Fruit fly (Drosophila melanogaster) whole organism, embryonic: ENCODE measurements around the gene ddbt.
A peak's percentile ranks its signal among the peaks of the same experiment; 100 is the strongest.

Experiments used
- Aef1 ChIP-seq: fragments of 200-800 bp; sonication (Bioruptor generic); IDR thresholded peaks from 3 replicates; pipeline ENCODE4 v1.3.6; 2022; ENCODE audit warnings: missing biosample characterization, missing genetic modification characterization
- BEAF-32 ChIP-seq: fragments of 200-800 bp; sonication (Bioruptor generic); optimal IDR thresholded peaks from 3 replicates; lab custom pipeline; 2017; ENCODE audit warnings: missing biosample characterization, missing genetic modification characterization, mild to moderate bottlenecking, moderate library complexity, missing genetic modification reagents
- Bteb2 ChIP-seq: fragments of 200-800 bp; sonication (Bioruptor generic); optimal IDR thresholded peaks from 2 replicates; lab custom pipeline; 2016; ENCODE audit warnings: missing biosample characterization, missing genetic modification characterization
- CG10147 ChIP-seq: fragments of 200-800 bp; sonication (Bioruptor generic); optimal IDR thresholded peaks from 2 replicates; lab custom pipeline; 2019; ENCODE audit warnings: missing biosample characterization, mild to moderate bottlenecking, missing genetic modification characterization, moderate library complexity
- CG10462 ChIP-seq: fragments of 200-800 bp; sonication (Bioruptor generic); optimal IDR thresholded peaks from 2 replicates; lab custom pipeline; 2016; ENCODE audit warnings: missing biosample characterization, missing genetic modification characterization
- CG12299 ChIP-seq: fragments of 200-800 bp; sonication (Bioruptor generic); optimal IDR thresholded peaks from 2 replicates; lab custom pipeline; 2018; ENCODE audit warnings: missing biosample characterization, mild to moderate bottlenecking, missing genetic modification characterization
- CG14441 ChIP-seq: fragments of 200-800 bp; sonication (Bioruptor generic); IDR thresholded peaks from 2 replicates; pipeline ENCODE4 v1.3.6; 2022; ENCODE audit warnings: missing biosample characterization, missing genetic modification characterization
- CG2199 ChIP-seq: fragments of 200-800 bp; sonication (Bioruptor generic); IDR thresholded peaks from 3 replicates; pipeline ENCODE4 v1.3.6; 2022; ENCODE audit warnings: missing biosample characterization, missing genetic modification characterization
- CG2875 ChIP-seq: fragments of 200-800 bp; sonication (Bioruptor generic); optimal IDR thresholded peaks from 2 replicates; lab custom pipeline; 2017; ENCODE audit warnings: missing biosample characterization, mild to moderate bottlenecking, missing genetic modification characterization, missing genetic modification reagents
- CG6254 ChIP-seq: fragments of 200-800 bp; sonication (Bioruptor generic); optimal IDR thresholded peaks from 3 replicates; lab custom pipeline; 2017; ENCODE audit warnings: mild to moderate bottlenecking, missing biosample characterization, missing genetic modification reagents, missing genetic modification characterization
- CG7963 ChIP-seq: fragments of 200-800 bp; sonication (Bioruptor generic); IDR thresholded peaks from 3 replicates; pipeline ENCODE4 v1.3.6; 2022; ENCODE audit warnings: missing biosample characterization, missing genetic modification characterization; ENCODE audit not compliant: partially characterized antibody
- CoRest ChIP-seq: fragments of 200-800 bp; sonication (Bioruptor generic); optimal IDR thresholded peaks from 3 replicates; lab custom pipeline; 2018; ENCODE audit warnings: missing biosample characterization, mild to moderate bottlenecking, missing genetic modification characterization, moderate library complexity
- D ChIP-seq, 2 experiments: fragments of 200-800 bp in 1 of 2; fragments of >200 bp in 1 of 2; sonication (Bioruptor generic) in 1 of 2; optimal IDR thresholded peaks; 2 replicates in 1 of 2; 3 replicates in 1 of 2; lab custom pipeline; 2017; ENCODE audit warnings: mild to moderate bottlenecking in 1 of 2, missing biosample characterization in 1 of 2, missing genetic modification characterization in 1 of 2, missing genetic modification reagents in 1 of 2
- Dek ChIP-seq: fragments of 200-800 bp; sonication (Bioruptor generic); optimal IDR thresholded peaks from 3 replicates; lab custom pipeline; 2019; ENCODE audit warnings: missing biosample characterization, mild to moderate bottlenecking, missing genetic modification characterization, moderate library complexity
- HLH54F ChIP-seq: fragments of 200-800 bp; sonication (Bioruptor generic); optimal IDR thresholded peaks from 3 replicates; lab custom pipeline; 2016; ENCODE audit warnings: missing biosample characterization, missing genetic modification characterization
- HLHmδ ChIP-seq: fragments of 200-800 bp; sonication (Bioruptor generic); optimal IDR thresholded peaks from 2 replicates; lab custom pipeline; 2018; ENCODE audit warnings: missing biosample characterization, mild to moderate bottlenecking, missing genetic modification characterization, moderate library complexity
- Hmr ChIP-seq: fragments of 200-800 bp; sonication (Bioruptor generic); optimal IDR thresholded peaks from 3 replicates; lab custom pipeline; 2017; ENCODE audit warnings: mild to moderate bottlenecking, missing biosample characterization, missing genetic modification reagents, missing genetic modification characterization
- Myb ChIP-seq: fragments of 200-800 bp; sonication (Bioruptor generic); optimal IDR thresholded peaks from 2 replicates; lab custom pipeline; 2016; ENCODE audit warnings: missing biosample characterization, missing genetic modification characterization
- Rfx ChIP-seq: fragments of 200-800 bp; sonication (Bioruptor generic); IDR thresholded peaks from 2 replicates; pipeline ENCODE4 v1.3.6; 2022; ENCODE audit warnings: missing biosample characterization, missing genetic modification characterization
- Stat92E ChIP-seq, 3 experiments: fragments of >200 bp in 2 of 3; fragments of 200-800 bp in 1 of 3; sonication (Bioruptor generic) in 1 of 3; optimal IDR thresholded peaks; 2 replicates each; lab custom pipeline; 2017 to 2019; ENCODE audit warnings: missing biosample characterization in 3 of 3, missing genetic modification characterization in 3 of 3, mild to moderate bottlenecking in 1 of 3, moderate library complexity in 1 of 3
- ac ChIP-seq: fragments of 200-800 bp; sonication (Bioruptor generic); optimal IDR thresholded peaks from 3 replicates; lab custom pipeline; 2017; ENCODE audit warnings: missing biosample characterization, mild to moderate bottlenecking, missing genetic modification characterization
- amos ChIP-seq: fragments of 200-800 bp; sonication (Bioruptor generic); IDR thresholded peaks from 2 replicates; pipeline ENCODE4 v1.3.6; 2022; ENCODE audit warnings: missing biosample characterization, missing genetic modification characterization; ENCODE audit not compliant: partially characterized antibody
- ase ChIP-seq: fragments of 200-800 bp; sonication (Bioruptor generic); IDR thresholded peaks from 3 replicates; pipeline ENCODE4 v1.3.6; 2022; ENCODE audit warnings: missing biosample characterization, missing genetic modification characterization
- bbx ChIP-seq: fragments of 200-800 bp; sonication (Bioruptor generic); IDR thresholded peaks from 2 replicates; pipeline ENCODE4 v1.3.6; 2022; ENCODE audit warnings: missing biosample characterization, missing genetic modification characterization; ENCODE audit not compliant: partially characterized antibody
- dm ChIP-seq: fragments of 200-800 bp; sonication (Bioruptor generic); optimal IDR thresholded peaks from 3 replicates; lab custom pipeline; 2016; ENCODE audit warnings: missing biosample characterization, missing genetic modification characterization
- ewg ChIP-seq: fragments of 200-800 bp; sonication (Bioruptor generic); optimal IDR thresholded peaks from 3 replicates; lab custom pipeline; 2017; ENCODE audit warnings: mild to moderate bottlenecking, missing biosample characterization, missing genetic modification reagents, missing genetic modification characterization
- fru ChIP-seq: fragments of >200 bp; optimal IDR thresholded peaks from 2 replicates; lab custom pipeline; 2017
- gcm ChIP-seq: fragments of 200-800 bp; sonication (Bioruptor generic); optimal IDR thresholded peaks from 2 replicates; lab custom pipeline; 2019; ENCODE audit warnings: missing biosample characterization, mild to moderate bottlenecking, missing genetic modification characterization, moderate library complexity
- ham ChIP-seq: fragments of 200-800 bp; sonication (Bioruptor generic); IDR thresholded peaks from 2 replicates; pipeline ENCODE4 v1.3.6; 2022; ENCODE audit warnings: missing biosample characterization, missing genetic modification characterization
- hkb ChIP-seq, 2 experiments: fragments of 200-800 bp in 1 of 2; fragments of >200 bp in 1 of 2; sonication (Bioruptor generic) in 1 of 2; IDR thresholded peaks in 1 of 2; optimal IDR thresholded peaks in 1 of 2; 2 replicates each; pipeline versions ENCODE4 v1.3.6 to Lab custom; 2017 to 2022; ENCODE audit warnings: missing biosample characterization in 1 of 2, missing genetic modification characterization in 1 of 2
- kni ChIP-seq: fragments of 200-800 bp; sonication (Bioruptor generic); optimal IDR thresholded peaks from 3 replicates; lab custom pipeline; 2017; ENCODE audit warnings: mild to moderate bottlenecking, missing biosample characterization, missing genetic modification reagents, missing genetic modification characterization
- nerfin-1 ChIP-seq: fragments of 200-800 bp; sonication (Bioruptor generic); optimal IDR thresholded peaks from 3 replicates; lab custom pipeline; 2019; ENCODE audit warnings: missing biosample characterization, mild to moderate bottlenecking, missing genetic modification characterization, moderate library complexity
- pros ChIP-seq: fragments of 200-800 bp; sonication (Bioruptor generic); optimal IDR thresholded peaks from 3 replicates; lab custom pipeline; 2019; ENCODE audit warnings: missing biosample characterization, mild to moderate bottlenecking, missing genetic modification characterization, moderate library complexity
- sd ChIP-seq: fragments of 200-800 bp; sonication (Bioruptor generic); optimal IDR thresholded peaks from 3 replicates; lab custom pipeline; 2018; ENCODE audit warnings: missing biosample characterization, mild to moderate bottlenecking, missing genetic modification characterization, moderate library complexity
- sens ChIP-seq: fragments of 200-800 bp; sonication (Bioruptor generic); peaks from one replicate; lab custom pipeline; 2016; ENCODE audit warnings: missing biosample characterization, missing genetic modification characterization
- tll ChIP-seq, 2 experiments: fragments of 200-800 bp in 1 of 2; fragments of >200 bp in 1 of 2; sonication (Bioruptor generic) in 1 of 2; optimal IDR thresholded peaks; 2 replicates each; lab custom pipeline; 2017 to 2019; ENCODE audit warnings: missing biosample characterization in 2 of 2, missing genetic modification characterization in 2 of 2, mild to moderate bottlenecking in 1 of 2, moderate library complexity in 1 of 2
- twi ChIP-seq: fragments of 200-800 bp; optimal IDR thresholded peaks from 2 replicates; lab custom pipeline; 2019; ENCODE audit warnings: missing biosample characterization, mild to moderate bottlenecking, missing genetic modification characterization, moderate library complexity
- tx ChIP-seq: fragments of 200-800 bp; sonication (Bioruptor generic); optimal IDR thresholded peaks from 2 replicates; lab custom pipeline; 2016; ENCODE audit warnings: missing biosample characterization, missing genetic modification characterization

Gene ddbt

dm6 chr3L:319145-320009, 2.5 kb downstream of the ddbt start, which contains the start of gene fwd (continued):
- TF ChIP-seq Hmr (GFP tag; lab: Kevin White, UChicago) (peak; percentile 77), CG10147 (GFP tag; lab: Kevin White, UChicago) (no peak), dm (GFP tag; lab: Kevin White, UChicago) (peak; percentile 36)

- TF ChIP-seq D (optimal IDR thresholded peaks at IDR 0.05; lab: Kevin White, UChicago) (peak; percentile 17), D (GFP tag; optimal IDR thresholded peaks at IDR 0.05; lab: Kevin White, UChicago) (no peak), sens (GFP tag; lab: Kevin White, UChicago) (peak; percentile 63), CG7963 (no peak), tx (GFP tag; lab: Kevin White, UChicago) (no peak), CG12299 (tag; lab: Kevin White, UChicago) (no peak), hkb (optimal IDR thresholded peaks at IDR 0.05; lab: Kevin White, UChicago) (no peak), hkb (GFP tag; IDR thresholded peaks at IDR 0.05; lab: Robert Waterston, UW) (no peak), CG2875 (GFP tag; lab: Kevin White, UChicago) (no peak), Rfx (GFP tag; lab: Robert Waterston, UW) (no peak), tll (GFP tag; optimal IDR thresholded peaks at IDR 0.05; lab: Kevin White, UChicago) (no peak), Bteb2 (GFP tag; lab: Kevin White, UChicago) (no peak), Stat92E (GFP tag; optimal IDR thresholded peaks at IDR 0.05; lab: Kevin White, UChicago) (no peak), CG10462 (GFP tag; lab: Kevin White, UChicago) (peak; percentile 60), Myb (peak; percentile 65), bbx (GFP tag; lab: Robert Waterston, UW) (no peak), Aef1 (GFP tag; lab: Robert Waterston, UW) (no peak), HLH54F (no peak)
These were observed 3.1 kb downstream of the ddbt start for dm6 chr3L:320010-320337.

DNA sequence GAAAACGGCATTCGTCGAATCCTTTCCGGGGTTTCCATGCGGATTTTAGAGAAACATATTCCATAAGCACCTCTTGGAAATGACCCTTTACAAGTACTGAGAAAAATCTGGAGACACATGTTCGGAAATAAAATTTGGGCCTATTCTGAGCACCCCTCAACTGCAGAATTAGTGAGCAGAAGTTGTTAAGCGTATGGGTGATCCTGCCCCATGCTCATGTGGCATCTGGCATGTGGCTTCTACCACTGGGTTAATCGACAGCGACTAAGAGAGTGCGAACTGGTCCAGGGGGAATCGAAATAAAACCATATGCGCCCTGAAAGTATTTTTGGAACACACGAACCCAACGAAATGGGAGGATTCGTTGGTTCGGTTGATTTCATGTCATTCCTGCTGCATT, 3.9 kb downstream of the ddbt start:
- TF ChIP-seq BEAF-32 (GFP tag; lab: Kevin White, UChicago) (no peak), twi (tag; lab: Kevin White, UChicago) (peak; percentile 98), sens (GFP tag; lab: Kevin White, UChicago) (peak; percentile 74), sd (no peak), HLHmδ (GFP tag; lab: Kevin White, UChicago) (peak; percentile 30)

DNA sequence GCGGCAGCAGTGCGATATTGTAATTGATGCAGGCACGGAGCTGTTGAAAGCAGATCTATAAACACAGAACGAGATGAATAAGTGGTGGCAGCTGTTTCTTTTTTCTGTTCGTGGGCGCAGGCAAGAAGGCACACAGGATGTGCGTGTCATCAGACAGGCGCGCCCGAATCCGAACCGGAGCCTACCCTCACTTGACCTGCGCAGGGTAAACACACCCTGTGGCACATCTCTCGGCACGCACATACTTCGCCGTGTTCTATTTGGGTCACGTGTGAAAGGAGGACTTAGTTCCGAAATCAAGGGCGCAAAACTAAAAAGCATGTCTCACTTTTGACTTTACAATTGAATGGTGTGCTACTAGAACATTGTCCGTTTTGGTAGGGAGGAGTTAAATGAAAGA, 4.6 kb downstream of the ddbt start:
- TF ChIP-seq twi (tag; lab: Kevin White, UChicago), result peak; percentile 58
- TF ChIP-seq pros (GFP tag; lab: Kevin White, UChicago), result peak; percentile 58
- TF ChIP-seq HLHmδ (GFP tag; lab: Kevin White, UChicago), result peak; percentile 66
- peak; percentile 41 for TF ChIP-seq ac (GFP tag; lab: Kevin White, UChicago)
- TF ChIP-seq tll (GFP tag; optimal IDR thresholded peaks at IDR 0.05; lab: Kevin White, UChicago), result peak in 1 of 2 experiments; percentile 93
- TF ChIP-seq nerfin-1, result peak; percentile 33
- peak; percentile 25; the same call in 1 of the 2 replicates for TF ChIP-seq amos
- TF ChIP-seq CG6254 (GFP tag; lab: Kevin White, UChicago), result peak; percentile 85
- TF ChIP-seq ewg, result peak; percentile 46
- TF ChIP-seq CG2199 (GFP tag; lab: Robert Waterston, UW), result 0 out of 3 replicates have a peak, but pooled peaks have one; percentile 30
- TF ChIP-seq ase (GFP tag; lab: Robert Waterston, UW), result no peak
- no peak for TF ChIP-seq Dek (tag; lab: Kevin White, UChicago)
- TF ChIP-seq CG14441, result no peak
- no peak for TF ChIP-seq ham (GFP tag; lab: Robert Waterston, UW)
- TF ChIP-seq kni (GFP tag; lab: Kevin White, UChicago), result peak; percentile 32
- TF ChIP-seq fru (lab: Kevin White, UChicago), result no peak
- peak; percentile 13 for TF ChIP-seq gcm (GFP tag; lab: Kevin White, UChicago)
- TF ChIP-seq CoRest, result no peak
- TF ChIP-seq, all 482 proteins: peak for 12
